Worm (Caenorhabditis elegans): ENCODE data around the gene C33C12.12.

C33C12.12 gene

DNA sequence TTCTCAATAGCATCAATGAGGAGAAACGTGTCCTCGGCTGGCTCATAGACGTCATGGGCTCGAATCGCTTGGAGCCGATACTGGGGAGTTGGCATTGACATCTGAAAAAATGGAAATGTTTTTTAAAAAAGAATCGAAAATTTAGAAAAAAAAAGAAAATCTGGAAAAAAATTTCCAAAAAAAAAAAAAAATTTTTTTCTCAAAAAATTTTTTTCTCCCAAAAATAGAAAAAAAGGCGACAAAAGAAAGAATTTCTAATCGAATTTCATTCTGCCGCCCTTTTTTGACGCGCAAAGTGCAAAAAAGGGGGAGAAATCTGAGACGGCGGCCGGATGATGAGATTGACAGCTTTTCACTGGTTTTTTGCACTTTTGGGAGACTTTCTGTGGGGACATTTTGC is 19.4 kb upstream of the C33C12.12 start, which contains the start of gene mtq-2:
TSS of gene mtq-2 (minus strand) at position 101 of the 400 bp plus-strand sequence.
- TF ChIP-seq ceh-34 (tag; optimal IDR thresholded peaks at IDR 0.05) (no peak), unc-42 (tag; optimal IDR thresholded peaks at IDR 0.05) (no peak), pat-9 (tag; optimal IDR thresholded peaks at IDR 0.05) (no peak), pha-2 (tag; optimal IDR thresholded peaks at IDR 0.05) (no peak), nfya-1 (tag; optimal IDR thresholded peaks at IDR 0.05) (no peak), hlh-30 (tag; optimal IDR thresholded peaks at IDR 0.05; ENCODE audit: insufficient read depth) (no peak), eyg-1 (tag; optimal IDR thresholded peaks at IDR 0.05) (no peak), dve-1 (tag; optimal IDR thresholded peaks at IDR 0.05) (no peak), hlh-13 (GFP tag; optimal IDR thresholded peaks at IDR 0.05) (no peak), zip-5 (tag; optimal IDR thresholded peaks at IDR 0.05) (no peak), syd-9 (tag; optimal IDR thresholded peaks at IDR 0.05) (no peak), rnt-1 (tag; optimal IDR thresholded peaks at IDR 0.05) (no peak)

DNA sequence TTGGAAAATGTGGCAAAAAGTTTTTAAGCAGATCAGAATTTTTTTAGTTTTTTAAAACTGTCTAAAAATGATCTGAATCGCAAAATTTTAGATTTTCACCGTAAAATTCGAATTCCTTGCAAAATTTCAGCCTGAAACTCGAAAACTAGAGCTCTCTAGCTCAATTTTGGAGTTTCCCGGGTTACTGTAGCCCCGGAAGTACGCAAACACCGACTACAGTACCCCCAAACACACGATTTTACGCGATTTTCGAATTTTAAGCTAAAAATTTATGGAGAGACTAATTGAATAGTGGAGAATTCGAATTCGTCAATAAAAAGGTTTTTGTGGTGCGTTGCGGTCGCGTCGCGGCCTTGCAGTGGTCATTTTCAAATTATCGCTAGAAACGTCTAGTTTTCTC is 16.7 kb upstream of the C33C12.12 start:
- TF ChIP-seq C08G9.2 (tag; optimal IDR thresholded peaks at IDR 0.05) (no peak), C38D4.7 (GFP tag; optimal IDR thresholded peaks at IDR 0.05) (no peak), lim-6 (tag; optimal IDR thresholded peaks at IDR 0.05) (no peak), pha-4 (tag; optimal IDR thresholded peaks at IDR 0.05) (no peak), zip-5 (tag; optimal IDR thresholded peaks at IDR 0.05) (no peak), pat-9 (tag; optimal IDR thresholded peaks at IDR 0.05) (no peak), ceh-34 (tag; optimal IDR thresholded peaks at IDR 0.05) (no peak), rnt-1 (tag; optimal IDR thresholded peaks at IDR 0.05) (no peak), ref-2 (tag; optimal IDR thresholded peaks at IDR 0.05) (no peak), unc-86 (tag; optimal IDR thresholded peaks at IDR 0.05) (no peak), pha-2 (tag; optimal IDR thresholded peaks at IDR 0.05) (no peak), ttx-3 (tag; optimal IDR thresholded peaks at IDR 0.05) (no peak), ahr-1 (tag; optimal IDR thresholded peaks at IDR 0.05) (no peak), fax-1 (tag; optimal IDR thresholded peaks at IDR 0.05) (no peak), ceh-24 (tag; optimal IDR thresholded peaks at IDR 0.05) (no peak)

DNA sequence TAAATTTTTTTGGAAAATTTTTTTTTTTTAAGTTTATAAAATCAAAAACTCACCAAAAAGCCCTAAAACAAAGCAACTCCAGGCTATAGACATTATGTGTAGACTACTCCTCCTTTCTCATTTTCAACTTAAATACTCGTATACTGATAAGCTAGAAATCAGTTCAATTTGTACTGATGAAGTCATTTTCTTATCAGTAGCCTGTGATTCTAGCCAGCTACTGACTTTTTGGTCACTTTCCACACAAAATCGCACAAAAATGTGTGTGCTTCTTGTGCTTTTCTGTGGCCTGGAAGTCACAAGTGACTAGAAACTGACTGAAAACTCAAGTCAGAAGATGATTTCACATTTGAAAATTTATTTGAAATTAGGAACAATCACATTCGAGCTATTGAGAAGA is 16.3 kb upstream of the C33C12.12 start, which contains the start of gene gba-2:
TSS of gene gba-2 (minus strand) at position 106 of the 400 bp plus-strand sequence.
- TF ChIP-seq fkh-6 (tag; optimal IDR thresholded peaks at IDR 0.05) (no peak), unc-86 (tag; optimal IDR thresholded peaks at IDR 0.05) (no peak), npax-4 (tag; optimal IDR thresholded peaks at IDR 0.05) (no peak), che-1 (tag; optimal IDR thresholded peaks at IDR 0.05) (no peak), rnt-1 (tag; optimal IDR thresholded peaks at IDR 0.05) (no peak), syd-9 (tag; optimal IDR thresholded peaks at IDR 0.05) (no peak), sox-2 (GFP tag; IDR thresholded peaks at IDR 0.05) (no peak), hlh-8 (tag; optimal IDR thresholded peaks at IDR 0.05) (no peak), pqm-1 (tag; optimal IDR thresholded peaks at IDR 0.05) (no peak), ztf-16 (tag; optimal IDR thresholded peaks at IDR 0.05) (no peak), lin-11 (tag; optimal IDR thresholded peaks at IDR 0.05) (no peak), dve-1 (tag; optimal IDR thresholded peaks at IDR 0.05) (no peak), C08G9.2 (tag; optimal IDR thresholded peaks at IDR 0.05) (no peak), unc-55 (GFP tag; optimal IDR thresholded peaks at IDR 0.05) (no peak), pat-9 (tag; optimal IDR thresholded peaks at IDR 0.05) (no peak), mec-3 (tag; optimal IDR thresholded peaks at IDR 0.05; ENCODE audit: borderline replicate concordance) (no peak)

DNA sequence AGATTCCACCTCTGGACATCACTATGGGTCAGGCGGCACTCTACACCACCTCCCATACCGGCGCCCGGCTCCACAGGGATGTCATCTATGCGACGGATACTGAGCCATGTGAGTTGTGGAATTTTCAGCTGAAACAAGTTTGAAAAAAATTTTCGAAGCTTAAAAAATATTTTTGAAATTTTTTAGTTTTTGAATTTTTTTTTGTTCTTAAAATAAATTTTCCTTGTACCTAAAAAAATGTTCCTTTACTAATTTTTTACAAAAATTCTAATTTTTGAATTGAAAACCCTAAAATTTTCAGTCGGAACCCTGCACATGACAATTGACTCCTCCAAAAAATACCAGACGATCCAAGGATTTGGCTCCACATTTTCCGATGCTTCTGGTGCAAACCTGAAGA is 7.8 kb upstream of the C33C12.12 start:
- TF ChIP-seq K02D7.2 (tag; optimal IDR thresholded peaks at IDR 0.05), result no peak
- no peak for TF ChIP-seq mec-3 (tag; optimal IDR thresholded peaks at IDR 0.05; ENCODE audit: borderline replicate concordance)
- TF ChIP-seq ceh-18 (tag; optimal IDR thresholded peaks at IDR 0.05), result no peak
- no peak for TF ChIP-seq dve-1 (tag; optimal IDR thresholded peaks at IDR 0.05)
- no peak for TF ChIP-seq T23F11.4 (GFP tag; optimal IDR thresholded peaks at IDR 0.05)
- TF ChIP-seq gmeb-2 (tag; optimal IDR thresholded peaks at IDR 0.05), result no peak
- TF ChIP-seq eyg-1 (tag; optimal IDR thresholded peaks at IDR 0.05), result no peak
- TF ChIP-seq ceh-19 (GFP tag; optimal IDR thresholded peaks at IDR 0.05), result no peak
- TF ChIP-seq lim-6 (tag; optimal IDR thresholded peaks at IDR 0.05), result no peak
- no peak for TF ChIP-seq fkh-10 (GFP tag; optimal IDR thresholded peaks at IDR 0.05)
- TF ChIP-seq ceh-6 (GFP tag; optimal IDR thresholded peaks at IDR 0.05), result no peak
- no peak for TF ChIP-seq ets-4 (tag; optimal IDR thresholded peaks at IDR 0.05)
- TF ChIP-seq ttx-3 (tag; optimal IDR thresholded peaks at IDR 0.05), result no peak
- TF ChIP-seq ceh-48 (tag; optimal IDR thresholded peaks at IDR 0.05), result no peak
- TF ChIP-seq tbx-2 (tag; optimal IDR thresholded peaks at IDR 0.05), result no peak
- TF ChIP-seq ref-2 (tag; optimal IDR thresholded peaks at IDR 0.05), result no peak
- TF ChIP-seq odd-2 (tag; optimal IDR thresholded peaks at IDR 0.05), result no peak

All from whole organism, late embryonic.